Fruit fly (Drosophila melanogaster) whole organism, embryonic: ENCODE results near the gene Trs20.
A peak's percentile ranks its signal among the peaks of the same experiment; 100 is the strongest.

Experiments used
- ATbp ChIP-seq: fragments of 200-800 bp; sonication (Bioruptor generic); optimal IDR thresholded peaks from 2 replicates; lab custom pipeline; 2017; ENCODE audit warnings: missing biosample characterization, mild to moderate bottlenecking, missing genetic modification characterization, missing genetic modification reagents
- Awh ChIP-seq: fragments of 200-800 bp; sonication (Bioruptor generic); IDR thresholded peaks from 2 replicates; pipeline ENCODE4, ENCODE4 v1.3.6; 2022; ENCODE audit warnings: missing biosample characterization, missing genetic modification characterization
- B-H2 ChIP-seq: fragments of 200-800 bp; sonication (Bioruptor generic); optimal IDR thresholded peaks from 2 replicates; lab custom pipeline; 2018; ENCODE audit warnings: missing biosample characterization, mild to moderate bottlenecking, missing genetic modification characterization
- CG1024 ChIP-seq: fragments of 200-800 bp; sonication (Bioruptor generic); IDR thresholded peaks from 2 replicates; pipeline ENCODE4 v1.3.6; 2022; ENCODE audit warnings: missing biosample characterization, missing genetic modification characterization
- CG10654 ChIP-seq: fragments of 200-800 bp; sonication (Bioruptor generic); optimal IDR thresholded peaks from 2 replicates; lab custom pipeline; 2016; ENCODE audit warnings: missing biosample characterization, missing genetic modification characterization
- CG12104 ChIP-seq: fragments of 200-800 bp; sonication (Bioruptor generic); optimal IDR thresholded peaks from 3 replicates; lab custom pipeline; 2016; ENCODE audit warnings: missing biosample characterization, missing genetic modification characterization
- CG1233 ChIP-seq: fragments of 200-800 bp; sonication (Bioruptor generic); optimal IDR thresholded peaks from 4 replicates; lab custom pipeline; 2018; ENCODE audit warnings: missing biosample characterization, mild to moderate bottlenecking, missing genetic modification characterization
- CG12391 ChIP-seq: fragments of 200-800 bp; sonication (Bioruptor generic); optimal IDR thresholded peaks from 3 replicates; lab custom pipeline; 2018; ENCODE audit warnings: missing biosample characterization, mild to moderate bottlenecking, missing genetic modification characterization, moderate library complexity
- CG13424 ChIP-seq: fragments of 200-800 bp; sonication (Bioruptor generic); optimal IDR thresholded peaks from 2 replicates; lab custom pipeline; 2019; ENCODE audit warnings: missing biosample characterization, mild to moderate bottlenecking, missing genetic modification characterization, moderate library complexity
- CG15479 ChIP-seq: fragments of 200-800 bp; sonication (Bioruptor generic); optimal IDR thresholded peaks from 3 replicates; lab custom pipeline; 2019; ENCODE audit warnings: missing biosample characterization, mild to moderate bottlenecking, missing genetic modification characterization, moderate library complexity
- CG16779 ChIP-seq: fragments of 200-800 bp; sonication (Bioruptor generic); IDR thresholded peaks from 2 replicates; pipeline ENCODE4 v1.3.6; 2022; ENCODE audit warnings: missing biosample characterization, missing genetic modification characterization
- CG17328 ChIP-seq: fragments of 200-800 bp; sonication (Bioruptor generic); IDR thresholded peaks from 2 replicates; pipeline ENCODE4 v1.3.6; 2022; ENCODE audit warnings: missing biosample characterization, missing genetic modification characterization
- CG2120 ChIP-seq: fragments of 200-800 bp; sonication (Bioruptor generic); optimal IDR thresholded peaks from 3 replicates; lab custom pipeline; 2016; ENCODE audit warnings: missing biosample characterization, missing genetic modification characterization
- CG2199 ChIP-seq: fragments of 200-800 bp; sonication (Bioruptor generic); IDR thresholded peaks from 3 replicates; pipeline ENCODE4 v1.3.6; 2022; ENCODE audit warnings: missing biosample characterization, missing genetic modification characterization
- CG3281 ChIP-seq: fragments of 200-800 bp; sonication (Bioruptor generic); optimal IDR thresholded peaks from 3 replicates; lab custom pipeline; 2017; ENCODE audit warnings: missing biosample characterization, mild to moderate bottlenecking, missing genetic modification characterization
- CG34422 ChIP-seq: fragments of 200-800 bp; sonication (Bioruptor generic); IDR thresholded peaks from 3 replicates; pipeline ENCODE4 v1.3.6; 2022; ENCODE audit warnings: missing biosample characterization, missing genetic modification characterization
- CG3847 ChIP-seq: fragments of 200-800 bp; sonication (Bioruptor generic); IDR thresholded peaks from 2 replicates; pipeline ENCODE4 v1.3.6; 2022; ENCODE audit warnings: missing biosample characterization, missing genetic modification characterization
- CG7271 ChIP-seq: fragments of 200-800 bp; sonication (Bioruptor generic); optimal IDR thresholded peaks from 2 replicates; lab custom pipeline; 2018; ENCODE audit warnings: missing biosample characterization, mild to moderate bottlenecking, missing genetic modification characterization, moderate library complexity
- CG7786 ChIP-seq: fragments of 200-800 bp; sonication (Bioruptor generic); optimal IDR thresholded peaks from 2 replicates; lab custom pipeline; 2016; ENCODE audit warnings: missing biosample characterization, missing genetic modification characterization
- CG9817 ChIP-seq: fragments of 200-800 bp; sonication (Bioruptor generic); optimal IDR thresholded peaks from 2 replicates; lab custom pipeline; 2018; ENCODE audit warnings: missing biosample characterization, mild to moderate bottlenecking, missing genetic modification characterization, moderate library complexity
- CoRest ChIP-seq: fragments of 200-800 bp; sonication (Bioruptor generic); optimal IDR thresholded peaks from 3 replicates; lab custom pipeline; 2018; ENCODE audit warnings: missing biosample characterization, mild to moderate bottlenecking, missing genetic modification characterization, moderate library complexity
- D ChIP-seq, 2 experiments: fragments of 200-800 bp in 1 of 2; fragments of >200 bp in 1 of 2; sonication (Bioruptor generic) in 1 of 2; optimal IDR thresholded peaks; 2 replicates in 1 of 2; 3 replicates in 1 of 2; lab custom pipeline; 2017; ENCODE audit warnings: mild to moderate bottlenecking in 1 of 2, missing biosample characterization in 1 of 2, missing genetic modification characterization in 1 of 2, missing genetic modification reagents in 1 of 2
- Dip3 ChIP-seq: fragments of 200-800 bp; sonication (Bioruptor generic); optimal IDR thresholded peaks from 3 replicates; lab custom pipeline; 2016; ENCODE audit warnings: missing biosample characterization, missing genetic modification characterization
- Dp ChIP-seq: fragments of 200-800 bp; sonication (Bioruptor generic); optimal IDR thresholded peaks from 2 replicates; lab custom pipeline; 2018; ENCODE audit warnings: missing biosample characterization, mild to moderate bottlenecking, missing genetic modification characterization, moderate library complexity
- Elba2 ChIP-seq: fragments of 200-800 bp; sonication (Bioruptor generic); optimal IDR thresholded peaks from 3 replicates; lab custom pipeline; 2016; ENCODE audit warnings: missing biosample characterization, missing genetic modification characterization
- GATAe ChIP-seq: fragments of 200-800 bp; sonication (Bioruptor generic); conservative IDR thresholded peaks from 2 replicates; pipeline ENCODE4 v1.3.6; 2022; ENCODE audit warnings: missing biosample characterization, missing genetic modification characterization
- Lhr ChIP-seq: fragments of 200-800 bp; sonication (Bioruptor generic); optimal IDR thresholded peaks from 3 replicates; lab custom pipeline; 2017; ENCODE audit warnings: mild to moderate bottlenecking, missing biosample characterization, missing genetic modification reagents, missing genetic modification characterization
- Lpt ChIP-seq: fragments of >200 bp; optimal IDR thresholded peaks from 2 replicates; lab custom pipeline; 2018; ENCODE audit warnings: missing biosample characterization, missing genetic modification characterization
- MBD-R2 ChIP-seq: fragments of 200-800 bp; sonication (Bioruptor generic); IDR thresholded peaks from 2 replicates; pipeline ENCODE4 v1.3.6; 2022; ENCODE audit warnings: missing biosample characterization, missing genetic modification characterization
- Max ChIP-seq: fragments of 200-800 bp; sonication (Bioruptor generic); optimal IDR thresholded peaks from 2 replicates; lab custom pipeline; 2016; ENCODE audit warnings: missing biosample characterization, mild to moderate bottlenecking, missing genetic modification characterization
- NFAT ChIP-seq: fragments of 200-800 bp; sonication (Bioruptor generic); IDR thresholded peaks from 2 replicates; pipeline ENCODE4 v1.3.6; 2022; ENCODE audit warnings: missing biosample characterization, missing genetic modification characterization
- NK7.1 ChIP-seq: fragments of 200-800 bp; sonication (Bioruptor generic); optimal IDR thresholded peaks from 3 replicates; lab custom pipeline; 2016; ENCODE audit warnings: missing biosample characterization, missing genetic modification characterization
- Neu2 ChIP-seq: fragments of 200-800 bp; sonication (Bioruptor generic); optimal IDR thresholded peaks from 3 replicates; lab custom pipeline; 2016; ENCODE audit warnings: missing biosample characterization, missing genetic modification characterization, borderline replicate concordance
- Opbp ChIP-seq: fragments of 200-800 bp; sonication (Bioruptor generic); IDR thresholded peaks from 3 replicates; pipeline ENCODE4 v1.3.6; 2022; ENCODE audit warnings: missing biosample characterization, missing genetic modification characterization; ENCODE audit not compliant: partially characterized antibody
- Sin3A ChIP-seq: fragments of >200 bp; optimal IDR thresholded peaks from 2 replicates; lab custom pipeline; 2018
- Sry-δ ChIP-seq: fragments of 200-800 bp; sonication (Bioruptor generic); optimal IDR thresholded peaks from 2 replicates; lab custom pipeline; 2016; ENCODE audit warnings: missing biosample characterization, missing genetic modification characterization
- dm ChIP-seq: fragments of 200-800 bp; sonication (Bioruptor generic); optimal IDR thresholded peaks from 3 replicates; lab custom pipeline; 2016; ENCODE audit warnings: missing biosample characterization, missing genetic modification characterization
- exex ChIP-seq: fragments of 200-800 bp; sonication (Bioruptor generic); optimal IDR thresholded peaks from 4 replicates; lab custom pipeline; 2018; ENCODE audit warnings: missing biosample characterization, mild to moderate bottlenecking, missing genetic modification characterization, moderate library complexity
- fd64A ChIP-seq: fragments of 200-800 bp; sonication (Bioruptor generic); optimal IDR thresholded peaks from 3 replicates; lab custom pipeline; 2018; ENCODE audit warnings: missing biosample characterization, mild to moderate bottlenecking, missing genetic modification characterization
- fd96Cb ChIP-seq: fragments of 200-800 bp; sonication (Bioruptor generic); optimal IDR thresholded peaks from 2 replicates; lab custom pipeline; 2018; ENCODE audit warnings: missing biosample characterization, mild to moderate bottlenecking, missing genetic modification characterization, moderate library complexity
- grau ChIP-seq: fragments of 200-800 bp; optimal IDR thresholded peaks from 3 replicates; lab custom pipeline; 2019; ENCODE audit warnings: missing biosample characterization, mild to moderate bottlenecking, missing genetic modification characterization, moderate library complexity
- jumu ChIP-seq: fragments of 200-800 bp; sonication (Bioruptor generic); optimal IDR thresholded peaks from 3 replicates; lab custom pipeline; 2016; ENCODE audit warnings: missing biosample characterization, missing genetic modification characterization
- ken ChIP-seq: fragments of 200-800 bp; sonication (Bioruptor generic); IDR thresholded peaks from 3 replicates; pipeline ENCODE4 v1.3.6; 2022; ENCODE audit warnings: missing biosample characterization, missing genetic modification characterization
- mam ChIP-seq: fragments of 200-800 bp; sonication (Bioruptor generic); optimal IDR thresholded peaks from 3 replicates; lab custom pipeline; 2016; ENCODE audit warnings: missing biosample characterization, missing genetic modification characterization
- nau ChIP-seq: fragments of 200-800 bp; sonication (Bioruptor generic); optimal IDR thresholded peaks from 3 replicates; lab custom pipeline; 2017; ENCODE audit warnings: missing biosample characterization, mild to moderate bottlenecking, missing genetic modification characterization, missing genetic modification reagents
- psq ChIP-seq: fragments of 200-800 bp; sonication (Bioruptor generic); optimal IDR thresholded peaks from 2 replicates; lab custom pipeline; 2017; ENCODE audit warnings: missing biosample characterization, missing genetic modification characterization
- repo ChIP-seq: fragments of 200-800 bp; sonication (Bioruptor generic); optimal IDR thresholded peaks from 2 replicates; lab custom pipeline; 2016; ENCODE audit warnings: missing biosample characterization, missing genetic modification characterization
- run ChIP-seq: fragments of 200-800 bp; sonication (Bioruptor generic); optimal IDR thresholded peaks from 3 replicates; lab custom pipeline; 2018; ENCODE audit warnings: missing biosample characterization, mild to moderate bottlenecking, missing genetic modification characterization
- sens ChIP-seq: fragments of 200-800 bp; sonication (Bioruptor generic); peaks from one replicate; lab custom pipeline; 2016; ENCODE audit warnings: missing biosample characterization, missing genetic modification characterization
- seq ChIP-seq: fragments of 200-800 bp; sonication (Bioruptor generic); IDR thresholded peaks from 2 replicates; pipeline ENCODE4 v1.3.6; 2022; ENCODE audit warnings: missing biosample characterization, missing genetic modification characterization
- sim ChIP-seq: fragments of 200-800 bp; sonication (Bioruptor generic); IDR thresholded peaks from 2 replicates; pipeline ENCODE4 v1.3.6; 2022; ENCODE audit warnings: missing biosample characterization, missing genetic modification characterization
- tup ChIP-seq: fragments of 200-800 bp; sonication (Bioruptor generic); optimal IDR thresholded peaks from 2 replicates; lab custom pipeline; 2016; ENCODE audit warnings: missing biosample characterization, mild to moderate bottlenecking, missing genetic modification characterization, moderate library complexity

Trs20 gene

dm6 chr3L:16172809-16173276 lies 41.4 kb upstream of the Trs20 start (continued):
- TF ChIP-seq Dp, result no peak
- TF ChIP-seq CG7271 (tag; lab: Kevin White, UChicago), result no peak
- no peak for TF ChIP-seq Dip3 (GFP tag; lab: Kevin White, UChicago)
- no peak for TF ChIP-seq Lhr (GFP tag; lab: Kevin White, UChicago)
- no peak for TF ChIP-seq Sry-δ (GFP tag; lab: Kevin White, UChicago)
- TF ChIP-seq run, result no peak
- no peak for TF ChIP-seq Elba2 (GFP tag; lab: Kevin White, UChicago)
- peak; percentile 68 for TF ChIP-seq CoRest (tag; lab: Kevin White, UChicago)
- TF ChIP-seq GATAe, result no peak
- no peak for TF ChIP-seq CG10654 (GFP tag; lab: Kevin White, UChicago)
- no peak for TF ChIP-seq ken (GFP tag; lab: Robert Waterston, UW)
- TF ChIP-seq Sin3A (lab: Kevin White, UChicago), result no peak
- no peak for TF ChIP-seq fd64A (GFP tag; lab: Kevin White, UChicago)
- no peak for TF ChIP-seq NFAT (GFP tag; lab: Robert Waterston, UW)
- TF ChIP-seq jumu, result no peak
- peak; percentile 2 for TF ChIP-seq CG2120 (GFP tag; lab: Kevin White, UChicago)
- no peak for TF ChIP-seq sim (GFP tag; lab: Robert Waterston, UW)
- no peak for TF ChIP-seq D (optimal IDR thresholded peaks at IDR 0.05; lab: Kevin White, UChicago)
- peak; percentile 31 for TF ChIP-seq D (GFP tag; optimal IDR thresholded peaks at IDR 0.05; lab: Kevin White, UChicago)
- no peak for TF ChIP-seq CG16779 (GFP tag; lab: Robert Waterston, UW)
- TF ChIP-seq Opbp (GFP tag; lab: Robert Waterston, UW), result no peak
- TF ChIP-seq CG7786 (GFP tag; lab: Kevin White, UChicago), result no peak
- no peak for TF ChIP-seq CG3847 (GFP tag; lab: Robert Waterston, UW)
- no peak for TF ChIP-seq CG34422 (GFP tag; lab: Robert Waterston, UW)
- TF ChIP-seq CG3281 (GFP tag; lab: Kevin White, UChicago), result peak; percentile 1
- TF ChIP-seq CG1233 (GFP tag; lab: Kevin White, UChicago), result peak; percentile 8
- no peak for TF ChIP-seq MBD-R2
- TF ChIP-seq dm (GFP tag; lab: Kevin White, UChicago), result no peak
- TF ChIP-seq Lpt (GFP tag; lab: Kevin White, UChicago), result no peak
- TF ChIP-seq CG17328 (GFP tag; lab: Robert Waterston, UW), result no peak
- peak; percentile 52 for TF ChIP-seq CG12391
- TF ChIP-seq CG9817 (tag; lab: Kevin White, UChicago), result no peak
- TF ChIP-seq CG13424 (tag; lab: Kevin White, UChicago), result peak; percentile 54
- TF ChIP-seq B-H2 (GFP tag; lab: Kevin White, UChicago), result no peak
- TF ChIP-seq psq (GFP tag; lab: Kevin White, UChicago), result no peak
- TF ChIP-seq repo (GFP tag; lab: Kevin White, UChicago), result no peak
- TF ChIP-seq CG1024 (GFP tag; lab: Robert Waterston, UW), result no peak
- no peak for TF ChIP-seq ATbp
- TF ChIP-seq CG2199 (GFP tag; lab: Robert Waterston, UW), result no peak
- TF ChIP-seq Neu2 (GFP tag; lab: Kevin White, UChicago), result no peak
- no peak for TF ChIP-seq Awh (GFP tag; lab: Robert Waterston, UW)
- TF ChIP-seq seq (GFP tag; lab: Robert Waterston, UW), result no peak
- TF ChIP-seq Max (GFP tag; lab: Kevin White, UChicago), result no peak
- no peak for TF ChIP-seq mam (GFP tag; lab: Kevin White, UChicago)
- peak; percentile 14 for TF ChIP-seq fd96Cb (tag; lab: Kevin White, UChicago)
- no peak for TF ChIP-seq tup (GFP tag; lab: Kevin White, UChicago)
- TF ChIP-seq nau (GFP tag; lab: Kevin White, UChicago), result no peak
- TF ChIP-seq exex (tag; lab: Kevin White, UChicago), result no peak
- no peak for TF ChIP-seq NK7.1 (GFP tag; lab: Kevin White, UChicago)
- peak; percentile 35 for TF ChIP-seq sens (GFP tag; lab: Kevin White, UChicago)
- no peak for TF ChIP-seq CG15479 (GFP tag; lab: Kevin White, UChicago)
- peak; percentile 59 for TF ChIP-seq grau (tag; lab: Kevin White, UChicago)
- TF ChIP-seq CG12104 (GFP tag; lab: Kevin White, UChicago), result peak; percentile 6
